Worm (Caenorhabditis elegans) whole organism, L1 larva: ENCODE data around the gene oac-54.
A peak's percentile ranks its signal among the peaks of the same experiment; 100 is the strongest.

Experiments used
- C16A3.4 ChIP-seq: fragments of 150-350 bp; optimal IDR thresholded peaks from 2 replicates; lab custom pipeline; 2014; ENCODE audit warnings: missing biosample characterization, missing genetic modification characterization
- Y116A8C.19 ChIP-seq: sonication (generic microtip); optimal IDR thresholded peaks from 2 replicates; lab custom pipeline; 2016; ENCODE audit warnings: missing compliant biosample characterization, missing genetic modification characterization, borderline replicate concordance
- aly-2 ChIP-seq: fragments of 150-350 bp; optimal IDR thresholded peaks from 2 replicates; lab custom pipeline; 2014; ENCODE audit warnings: missing biosample characterization, missing genetic modification characterization
- ama-1 ChIP-seq: fragments of 150-350 bp; optimal IDR thresholded peaks from 2 replicates; lab custom pipeline; 2014
- blmp-1 ChIP-seq: fragments of 150-350 bp; optimal IDR thresholded peaks from 2 replicates; lab custom pipeline; 2014; ENCODE audit warnings: missing biosample characterization, missing genetic modification characterization
- ceh-8 ChIP-seq: fragments of 200-800 bp; sonication (Bioruptor generic); optimal IDR thresholded peaks from 2 replicates; lab custom pipeline; 2018; ENCODE audit warnings: mild to moderate bottlenecking, missing genetic modification characterization, moderate library complexity, missing compliant biosample characterization
- ceh-88 ChIP-seq: fragments of 200-800 bp; sonication (Bioruptor generic); IDR thresholded peaks from 2 replicates; pipeline ENCODE4 v1.3.6; 2022; ENCODE audit warnings: missing genetic modification characterization, missing compliant biosample characterization
- ceh-90 ChIP-seq: sonication (generic microtip); optimal IDR thresholded peaks from 2 replicates; lab custom pipeline; 2016; ENCODE audit warnings: missing genetic modification characterization, missing compliant biosample characterization
- ces-1 ChIP-seq: fragments of 150-350 bp; optimal IDR thresholded peaks from 2 replicates; lab custom pipeline; 2014; ENCODE audit warnings: missing biosample characterization, missing genetic modification reagents, missing genetic modification characterization
- dsc-1 ChIP-seq: sonication (generic microtip); optimal IDR thresholded peaks from 2 replicates; lab custom pipeline; 2016; ENCODE audit warnings: mild to moderate bottlenecking, missing genetic modification characterization, missing compliant biosample characterization
- efl-1 ChIP-seq, 4 experiments: fragments of 150-350 bp; optimal IDR thresholded peaks in 3 of 4; peaks in 1 of 4; 1 replicate in 1 of 4; 2 replicates in 3 of 4; lab custom pipeline; 2014; ENCODE audit warnings: missing biosample characterization in 2 of 4, missing genetic modification characterization in 2 of 4, missing genetic modification reagents in 2 of 4
- efl-3 ChIP-seq: fragments of 200-800 bp; sonication (Bioruptor generic); optimal IDR thresholded peaks from 2 replicates; lab custom pipeline; 2018; ENCODE audit warnings: mild to moderate bottlenecking, missing genetic modification characterization, missing compliant biosample characterization
- egl-27 ChIP-seq, 2 experiments: fragments of 150-350 bp in 1 of 2; sonication (generic microtip); optimal IDR thresholded peaks; 3 replicates each; lab custom pipeline; 2017 to 2018; ENCODE audit warnings: missing biosample characterization in 2 of 2, missing genetic modification characterization in 2 of 2, missing genetic modification reagents in 2 of 2
- elt-2 ChIP-seq: sonication (generic microtip); optimal IDR thresholded peaks from 2 replicates; lab custom pipeline; 2016; ENCODE audit warnings: missing genetic modification characterization, mild to moderate bottlenecking, inconsistent platforms, missing compliant biosample characterization, missing genetic modification reagents
- elt-3 ChIP-seq, 6 experiments: fragments of 150-350 bp in 1 of 6; sonication (generic microtip); optimal IDR thresholded peaks; 2 replicates each; lab custom pipeline; 2017 to 2018; ENCODE audit warnings: missing biosample characterization in 6 of 6, missing genetic modification characterization in 6 of 6, inconsistent platforms in 1 of 6
- ets-5 ChIP-seq: fragments of 200-800 bp; sonication (Bioruptor generic); IDR thresholded peaks from 2 replicates; pipeline ENCODE4 v1.3.6; 2022; ENCODE audit warnings: missing genetic modification characterization, missing compliant biosample characterization
- grh-1 ChIP-seq: fragments of 200-800 bp; sonication (Bioruptor generic); IDR thresholded peaks from 2 replicates; pipeline ENCODE4 v1.3.6; 2022; ENCODE audit warnings: missing genetic modification reagents, missing genetic modification characterization, missing compliant biosample characterization
- hpl-2 ChIP-seq: fragments of 150-350 bp; optimal IDR thresholded peaks from 2 replicates; lab custom pipeline; 2014; ENCODE audit warnings: missing biosample characterization, missing genetic modification reagents, missing genetic modification characterization
- irx-1 ChIP-seq: sonication (generic microtip); optimal IDR thresholded peaks from 2 replicates; lab custom pipeline; 2016; ENCODE audit warnings: missing genetic modification characterization, missing compliant biosample characterization
- isw-1 ChIP-seq: fragments of 200-800 bp; sonication (Bioruptor generic); IDR thresholded peaks from 2 replicates; pipeline ENCODE4 v1.3.6; 2022; ENCODE audit warnings: missing genetic modification characterization, missing compliant biosample characterization
- lin-13 ChIP-seq: fragments of 150-350 bp; optimal IDR thresholded peaks from 2 replicates; lab custom pipeline; 2014; ENCODE audit warnings: missing biosample characterization, missing genetic modification reagents, missing genetic modification characterization
- lin-39 ChIP-seq: fragments of 150-350 bp; optimal IDR thresholded peaks from 2 replicates; lab custom pipeline; 2014; ENCODE audit warnings: missing biosample characterization, missing genetic modification reagents, missing genetic modification characterization
- lir-3 ChIP-seq: sonication (generic microtip); optimal IDR thresholded peaks from 2 replicates; lab custom pipeline; 2016; ENCODE audit warnings: mild to moderate bottlenecking, missing genetic modification characterization, moderate library complexity, missing compliant biosample characterization; ENCODE audit not compliant: poor library complexity
- mab-9 ChIP-seq: fragments of 200-800 bp; sonication (Bioruptor generic); IDR thresholded peaks from 2 replicates; pipeline ENCODE4 v1.3.6; 2022; ENCODE audit warnings: missing genetic modification reagents, missing genetic modification characterization, missing compliant biosample characterization
- mdl-1 ChIP-seq, 2 experiments: fragments of 150-350 bp; optimal IDR thresholded peaks; 2 replicates each; lab custom pipeline; 2014 to 2017; ENCODE audit warnings: missing biosample characterization in 2 of 2, missing genetic modification characterization in 2 of 2, inconsistent platforms in 1 of 2
- mef-2 ChIP-seq: fragments of 150-350 bp; optimal IDR thresholded peaks from 2 replicates; lab custom pipeline; 2014; ENCODE audit warnings: missing biosample characterization, missing genetic modification characterization
- nhr-11 ChIP-seq: fragments of 150-350 bp; optimal IDR thresholded peaks from 2 replicates; lab custom pipeline; 2014; ENCODE audit warnings: missing biosample characterization, missing genetic modification characterization
- nhr-19 ChIP-seq: fragments of 200-800 bp; sonication (Bioruptor generic); conservative IDR thresholded peaks from 2 replicates; pipeline ENCODE4 v1.3.6; 2022; ENCODE audit warnings: missing genetic modification characterization, missing compliant biosample characterization
- nhr-20 ChIP-seq: sonication (generic microtip); optimal IDR thresholded peaks from 2 replicates; lab custom pipeline; 2016; ENCODE audit warnings: mild to moderate bottlenecking, missing genetic modification characterization, missing compliant biosample characterization
- nhr-237 ChIP-seq: fragments of 150-350 bp; optimal IDR thresholded peaks from 2 replicates; lab custom pipeline; 2014; ENCODE audit warnings: missing biosample characterization, missing genetic modification characterization
- nhr-71 ChIP-seq: sonication (generic microtip); optimal IDR thresholded peaks from 2 replicates; lab custom pipeline; 2016; ENCODE audit warnings: mild to moderate bottlenecking, missing genetic modification characterization, moderate library complexity, missing compliant biosample characterization
- nhr-77 ChIP-seq: fragments of 150-350 bp; optimal IDR thresholded peaks from 2 replicates; lab custom pipeline; 2014; ENCODE audit warnings: missing biosample characterization, missing genetic modification characterization
- nhr-84 ChIP-seq: sonication (generic microtip); optimal IDR thresholded peaks from 2 replicates; lab custom pipeline; 2017; ENCODE audit warnings: missing biosample characterization, missing genetic modification characterization
- nhr-90 ChIP-seq: sonication (generic microtip); optimal IDR thresholded peaks from 2 replicates; lab custom pipeline; 2016; ENCODE audit warnings: mild to moderate bottlenecking, missing genetic modification characterization, missing compliant biosample characterization; ENCODE audit not compliant: poor library complexity
- pag-3 ChIP-seq: sonication (generic microtip); optimal IDR thresholded peaks from 2 replicates; lab custom pipeline; 2017; ENCODE audit warnings: missing genetic modification characterization, mild to moderate bottlenecking, missing compliant biosample characterization, antibody characterized with exemption, borderline replicate concordance; ENCODE audit not compliant: insufficient read depth
- pax-3 ChIP-seq: fragments of 200-800 bp; sonication (Bioruptor generic); optimal IDR thresholded peaks from 2 replicates; lab custom pipeline; 2018; ENCODE audit warnings: mild to moderate bottlenecking, missing genetic modification characterization, moderate library complexity, missing compliant biosample characterization
- pqm-1 ChIP-seq: sonication (generic microtip); optimal IDR thresholded peaks from 3 replicates; lab custom pipeline; 2017; ENCODE audit warnings: missing biosample characterization, missing genetic modification characterization
- rnt-1 ChIP-seq: sonication (generic microtip); optimal IDR thresholded peaks from 2 replicates; lab custom pipeline; 2016; ENCODE audit warnings: mild to moderate bottlenecking, missing genetic modification characterization, moderate library complexity, missing compliant biosample characterization
- snu-23 ChIP-seq: sonication (generic microtip); optimal IDR thresholded peaks from 2 replicates; lab custom pipeline; 2016; ENCODE audit warnings: missing genetic modification characterization, missing compliant biosample characterization
- sox-4 ChIP-seq: sonication (generic microtip); optimal IDR thresholded peaks from 2 replicates; lab custom pipeline; 2016; ENCODE audit warnings: missing genetic modification characterization, missing compliant biosample characterization
- sptf-1 ChIP-seq: fragments of 150-350 bp; optimal IDR thresholded peaks from 2 replicates; lab custom pipeline; 2014; ENCODE audit warnings: missing biosample characterization, missing genetic modification characterization
- swsn-7 ChIP-seq: sonication (generic microtip); optimal IDR thresholded peaks from 2 replicates; lab custom pipeline; 2016; ENCODE audit warnings: missing genetic modification characterization, missing compliant biosample characterization
- tbx-2 ChIP-seq: sonication (generic microtip); optimal IDR thresholded peaks from 2 replicates; lab custom pipeline; 2016; ENCODE audit warnings: missing genetic modification characterization, missing compliant biosample characterization
- tlp-1 ChIP-seq: fragments of 150-350 bp; optimal IDR thresholded peaks from 2 replicates; lab custom pipeline; 2014; ENCODE audit warnings: missing biosample characterization, missing genetic modification characterization
- unc-130 ChIP-seq: fragments of 150-350 bp; optimal IDR thresholded peaks from 2 replicates; lab custom pipeline; 2017; ENCODE audit warnings: missing biosample characterization, missing genetic modification characterization, inconsistent platforms
- unc-30 ChIP-seq: sonication (generic microtip); optimal IDR thresholded peaks from 2 replicates; lab custom pipeline; 2017; ENCODE audit warnings: missing biosample characterization, missing genetic modification characterization
- unc-98 ChIP-seq: fragments of 200-800 bp; sonication (Bioruptor generic); IDR thresholded peaks from 2 replicates; pipeline ENCODE4 v1.3.6; 2022; ENCODE audit warnings: missing genetic modification characterization, missing compliant biosample characterization
- vab-15 ChIP-seq: sonication (generic microtip); optimal IDR thresholded peaks from 2 replicates; lab custom pipeline; 2017; ENCODE audit warnings: missing genotype, mild to moderate bottlenecking, missing genetic modification characterization, missing compliant biosample characterization
- xbp-1 ChIP-seq: sonication (generic microtip); optimal IDR thresholded peaks from 2 replicates; lab custom pipeline; 2016; ENCODE audit warnings: missing genetic modification characterization, missing compliant biosample characterization
- zip-4 ChIP-seq: fragments of 200-800 bp; sonication (Bioruptor generic); optimal IDR thresholded peaks from 2 replicates; lab custom pipeline; 2018; ENCODE audit warnings: mild to moderate bottlenecking, missing genetic modification characterization, moderate library complexity, missing compliant biosample characterization
- ztf-11 ChIP-seq, 2 experiments: sonication (generic microtip); optimal IDR thresholded peaks; 2 replicates each; lab custom pipeline; 2016 to 2017; ENCODE audit warnings: missing genetic modification characterization in 2 of 2, missing biosample characterization in 1 of 2, missing compliant biosample characterization in 1 of 2

The oac-54 gene

DNA sequence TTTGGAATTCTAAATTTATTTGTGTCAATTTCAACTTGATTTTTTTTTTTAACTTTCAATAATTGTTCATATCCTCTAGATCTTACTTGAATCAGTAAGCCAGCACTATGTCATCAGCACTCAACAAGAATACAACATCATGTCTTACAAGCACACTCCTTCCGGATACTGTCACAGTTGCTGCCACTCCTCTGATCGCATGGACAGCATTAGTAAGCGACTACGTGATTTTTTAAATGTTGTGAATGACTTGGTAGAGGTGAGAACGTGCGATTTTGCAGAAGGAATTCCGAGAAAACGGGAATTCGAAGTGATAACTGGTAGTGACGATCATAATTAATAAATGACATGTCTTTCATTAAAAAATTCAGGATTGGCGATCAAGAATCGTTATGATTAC, at the start of gene oac-54:
TSS of gene oac-54 (plus strand) at position 83 of the 400 bp plus-strand sequence.
- TF ChIP-seq nhr-11 (tag; lab: Kevin White, UChicago) (no peak), blmp-1 (tag; lab: Kevin White, UChicago) (no peak), nhr-90 (no peak), ces-1 (GFP tag; lab: Kevin White, UChicago) (no peak), xbp-1 (tag; lab: Kevin White, UChicago) (no peak), sox-4 (tag; lab: Kevin White, UChicago) (no peak), swsn-7 (tag; lab: Kevin White, UChicago) (no peak)

ce11 chrII:9108443-9108842, 49.5 kb upstream of the oac-54 start, which contains the start of gene dnj-23:
Gene dnj-23, minus strand, starts transcription at chrII:9108600.
- TF ChIP-seq Y116A8C.19 (tag; lab: Kevin White, UChicago) (no peak), aly-2 (tag; lab: Kevin White, UChicago) (no peak), nhr-20 (tag; lab: Kevin White, UChicago) (peak; percentile 42), dsc-1 (tag; lab: Kevin White, UChicago) (no peak), tbx-2 (tag; lab: Kevin White, UChicago) (no peak), C16A3.4 (no peak), rnt-1 (peak; percentile 18), grh-1 (no peak), ceh-8 (GFP tag; lab: Kevin White, UChicago) (no peak), unc-30 (tag; lab: Kevin White, UChicago) (no peak), ceh-88 (GFP tag; lab: Robert Waterston, UW) (no peak), ztf-11 (tag; optimal IDR thresholded peaks at IDR 0.05; lab: Kevin White, UChicago) (no peak), elt-3 (tag; optimal IDR thresholded peaks at IDR 0.05; lab: Kevin White, UChicago) (no peak), efl-1 (optimal IDR thresholded peaks at IDR 0.05; lab: Kevin White, UChicago) (peak; percentile 26 to 85), efl-1 (GFP tag; optimal IDR thresholded peaks at IDR 0.05 in 1 of 2; lab: Kevin White, UChicago) (peak; percentile 88 to 98), ces-1 (GFP tag; lab: Kevin White, UChicago) (no peak), ceh-90 (tag; lab: Kevin White, UChicago) (no peak), egl-27 (tag; optimal IDR thresholded peaks at IDR 0.05; lab: Kevin White, UChicago) (no peak), mef-2 (tag; lab: Kevin White, UChicago) (no peak), vab-15 (tag; lab: Kevin White, UChicago) (no peak), mdl-1 (tag; optimal IDR thresholded peaks at IDR 0.05; lab: Kevin White, UChicago) (no peak), snu-23 (GFP tag; lab: Kevin White, UChicago) (peak; percentile 8), nhr-237 (tag; lab: Kevin White, UChicago) (no peak), nhr-77 (tag; lab: Kevin White, UChicago) (no peak), sptf-1 (tag; lab: Kevin White, UChicago) (no peak), isw-1 (GFP tag; lab: Robert Waterston, UW) (no peak), unc-130 (tag; lab: Kevin White, UChicago) (no peak), nhr-19 (GFP tag; lab: Robert Waterston, UW) (no peak), pqm-1 (no peak), lir-3 (tag; lab: Kevin White, UChicago) (no peak), nhr-71 (tag; lab: Kevin White, UChicago) (peak; percentile 29), irx-1 (tag; lab: Kevin White, UChicago) (no peak), nhr-84 (tag; lab: Kevin White, UChicago) (no peak), mab-9 (GFP tag; lab: Robert Waterston, UW) (no peak), tlp-1 (no peak), unc-98 (GFP tag; lab: Robert Waterston, UW) (no peak), hpl-2 (no peak), zip-4 (no peak), lin-13 (GFP tag; lab: Kevin White, UChicago) (no peak), swsn-7 (tag; lab: Kevin White, UChicago) (no peak), pax-3 (no peak), ets-5 (GFP tag; lab: Robert Waterston, UW) (no peak), elt-2 (tag; lab: Kevin White, UChicago) (no peak), ama-1 (lab: Kevin White, UChicago) (no peak), efl-3 (GFP tag; lab: Kevin White, UChicago) (no peak), lin-39 (tag; lab: Kevin White, UChicago) (no peak), pag-3 (tag; lab: Kevin White, UChicago) (no peak)
